Worm (Caenorhabditis elegans): ENCODE results near the gene B0281.5.
"Not testable (repeated sequence)": the region's sequence is repeated elsewhere in the genome, so short reads cannot be mapped to it uniquely, and the experiment has no call there.

Gene B0281.5

DNA sequence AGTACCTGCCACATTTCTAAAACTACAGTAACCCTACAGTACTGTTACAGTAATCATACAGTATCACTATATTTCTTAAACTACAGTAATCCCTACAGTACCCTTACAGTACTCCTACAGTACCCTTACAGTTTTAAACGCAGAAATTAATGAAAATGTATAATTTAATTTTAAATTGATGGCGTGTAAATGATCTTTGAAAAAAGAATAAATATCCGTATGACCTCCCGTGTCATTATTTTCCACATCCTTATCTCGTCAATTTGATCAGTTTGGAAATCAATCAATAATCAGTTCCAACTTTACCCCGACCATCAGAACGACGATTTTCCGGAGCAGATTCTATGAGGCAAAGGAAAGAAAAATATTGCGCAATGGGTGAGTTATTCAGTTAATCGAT is 45.9 kb downstream of the B0281.5 start, which contains the start of gene K09F6.3:
K09F6.3 (plus strand) TSS at position 301 of the 400 bp plus-strand sequence.
- not testable (repeated sequence) for TF ChIP-seq ceh-9, ceh-16, nhr-77 (tag; optimal IDR thresholded peaks at IDR 0.05)

DNA sequence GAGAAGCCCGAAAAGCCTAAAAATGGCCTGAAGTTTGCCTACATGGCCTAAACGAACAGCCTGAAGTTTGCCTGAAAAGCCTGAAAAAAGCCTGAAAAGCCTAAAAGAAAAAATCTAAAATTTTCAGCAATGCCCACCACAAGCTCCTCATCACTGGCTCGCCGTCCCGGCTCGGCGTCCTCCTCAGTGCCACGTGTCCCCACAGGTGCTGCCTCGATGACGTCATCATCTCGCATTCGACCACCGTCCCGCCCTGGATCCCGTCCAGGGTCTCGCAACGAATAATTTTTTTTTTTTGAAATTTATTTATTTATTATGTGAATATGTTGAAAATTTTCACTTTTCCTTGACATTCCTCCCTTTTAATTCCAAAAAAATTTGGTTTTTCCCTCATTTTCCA is 47.1 kb downstream of the B0281.5 start:
- TF ChIP-seq lin-39 (tag; optimal IDR thresholded peaks at IDR 0.05) (no peak), aly-2 (tag; optimal IDR thresholded peaks at IDR 0.05) (no peak), unc-62 (GFP tag; optimal IDR thresholded peaks at IDR 0.05) (no peak), fos-1 (tag; optimal IDR thresholded peaks at IDR 0.05) (no peak)

DNA sequence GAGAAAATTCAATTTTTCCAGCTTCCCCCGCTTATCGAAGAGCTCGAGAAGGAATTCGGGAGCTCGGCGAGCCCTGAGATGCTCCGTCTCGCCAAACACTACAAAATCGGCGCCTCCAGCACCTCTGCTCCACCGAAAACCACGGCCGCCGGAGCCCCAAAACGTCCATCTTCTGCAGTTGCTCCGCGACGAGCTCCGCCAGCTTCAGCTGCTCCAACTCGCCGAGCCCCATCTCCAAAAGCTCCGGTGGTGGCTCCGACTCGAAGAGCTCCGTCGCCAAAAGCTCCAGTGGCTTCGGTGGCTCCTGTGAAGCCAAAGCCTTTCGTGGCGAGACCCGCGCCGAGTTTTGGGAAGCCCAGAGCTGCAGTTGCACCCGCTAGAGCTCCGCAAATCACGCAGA is 49.1 kb downstream of the B0281.5 start:
- TF ChIP-seq unc-62 (GFP tag; optimal IDR thresholded peaks at IDR 0.05) (no peak), ama-1 (optimal IDR thresholded peaks at IDR 0.05) (no peak), ZK546.5 (tag; optimal IDR thresholded peaks at IDR 0.05) (no peak), lin-39 (tag; optimal IDR thresholded peaks at IDR 0.05) (no peak), pqm-1 (tag; optimal IDR thresholded peaks at IDR 0.05) (no peak), ceh-16 (tag; optimal IDR thresholded peaks at IDR 0.05) (no peak), daf-12 (tag; optimal IDR thresholded peaks at IDR 0.05) (no peak), sea-2 (GFP tag; optimal IDR thresholded peaks at IDR 0.05) (no peak), nhr-28 (tag; optimal IDR thresholded peaks at IDR 0.05) (no peak), ceh-9 (tag; optimal IDR thresholded peaks at IDR 0.05) (no peak), egl-5 (tag; optimal IDR thresholded peaks at IDR 0.05) (no peak)

Data from whole organism, L3 larva.